Worm (Caenorhabditis elegans): ENCODE results near the gene fbxa-52.

DNA sequence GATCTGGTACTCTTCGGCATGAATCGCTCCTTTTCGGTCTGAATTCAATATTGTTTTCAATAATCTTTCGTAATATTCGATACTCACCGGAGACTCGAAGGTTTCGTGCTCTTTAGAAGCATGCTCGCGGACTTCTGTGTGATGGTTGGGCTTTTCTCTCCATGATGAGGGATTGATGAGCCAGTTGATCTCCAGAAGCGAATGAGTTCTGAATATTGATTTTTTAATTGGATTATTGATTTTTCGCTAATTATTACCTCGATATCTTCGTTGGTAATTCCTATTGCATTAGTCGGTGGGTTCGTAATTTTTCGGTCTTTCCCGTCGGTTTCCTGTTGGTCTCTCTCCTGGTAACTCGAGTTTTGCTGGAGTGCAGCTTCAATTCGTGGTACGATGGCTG is 45.4 kb downstream of the fbxa-52 start:
- no peak for TF ChIP-seq nhr-237 (tag; optimal IDR thresholded peaks at IDR 0.05)
- no peak for TF ChIP-seq ztf-11 (tag; optimal IDR thresholded peaks at IDR 0.05)
- TF ChIP-seq ets-5 (GFP tag; IDR thresholded peaks at IDR 0.05), result no peak
- TF ChIP-seq dsc-1 (tag; optimal IDR thresholded peaks at IDR 0.05), result no peak
- no peak for TF ChIP-seq rnt-1 (tag; optimal IDR thresholded peaks at IDR 0.05)
- TF ChIP-seq unc-62 (GFP tag; optimal IDR thresholded peaks at IDR 0.05), result no peak
- no peak for TF ChIP-seq lin-39 (tag; optimal IDR thresholded peaks at IDR 0.05)
- no peak for TF ChIP-seq nhr-77 (tag; optimal IDR thresholded peaks at IDR 0.05)
